Fruit fly (Drosophila melanogaster): ENCODE measurements around the gene CG3437.

The CG3437 gene

dm6 chr3L:9468261-9468890, 10.9 kb upstream of the CG3437 start (continued):
- TF ChIP-seq CG6813 (GFP tag; optimal IDR thresholded peaks at IDR 0.05) (no peak), Hr3 (GFP tag; optimal IDR thresholded peaks at IDR 0.05) (peak; percentile 1), CG32532 (GFP tag; IDR thresholded peaks at IDR 0.05) (no peak; the same call in 1 of the 2 replicates), amos (GFP tag; IDR thresholded peaks at IDR 0.05; ENCODE audit: partially characterized antibody) (no peak), Usf (GFP tag; optimal IDR thresholded peaks at IDR 0.05) (no peak), ems (GFP tag; optimal IDR thresholded peaks at IDR 0.05) (no peak), Sox100B (GFP tag; optimal IDR thresholded peaks at IDR 0.05) (peak; percentile 64), CG9609 (GFP tag; optimal IDR thresholded peaks at IDR 0.05) (peak; percentile 11), CG10366 (GFP tag; IDR thresholded peaks at IDR 0.05) (no peak), Eip74EF (GFP tag; optimal IDR thresholded peaks at IDR 0.05) (peak in 1 of 2 experiments; percentile 17), Doc3 (GFP tag; IDR thresholded peaks at IDR 0.05; ENCODE audit: partially characterized antibody) (no peak), twi (tag; optimal IDR thresholded peaks at IDR 0.05) (no peak), CG4424 (GFP tag; optimal IDR thresholded peaks at IDR 0.05) (peak; percentile 3), CG18764 (GFP tag; optimal IDR thresholded peaks at IDR 0.05) (no peak), chinmo (GFP tag; IDR thresholded peaks at IDR 0.05; ENCODE audit: partially characterized antibody) (no peak), CG16813 (GFP tag; IDR thresholded peaks at IDR 0.05; ENCODE audit: partially characterized antibody) (no peak), Oli (tag; optimal IDR thresholded peaks at IDR 0.05) (peak; percentile 31), al (GFP tag; IDR thresholded peaks at IDR 0.05) (no peak), Deaf1 (tag; optimal IDR thresholded peaks at IDR 0.05) (no peak), CG34422 (GFP tag; IDR thresholded peaks at IDR 0.05) (no peak), zf30C (GFP tag; optimal IDR thresholded peaks at IDR 0.05) (no peak), D (optimal IDR thresholded peaks at IDR 0.05) (no peak), D (GFP tag; optimal IDR thresholded peaks at IDR 0.05) (peak; percentile 34), lov (optimal IDR thresholded peaks at IDR 0.05) (no peak), lov (GFP tag; IDR thresholded peaks at IDR 0.05) (no peak), sima (GFP tag; optimal IDR thresholded peaks at IDR 0.05) (no peak), dan (GFP tag; IDR thresholded peaks at IDR 0.05) (no peak), CrebB (tag; optimal IDR thresholded peaks at IDR 0.05) (no peak), CG6683 (GFP tag; optimal IDR thresholded peaks at IDR 0.05) (no peak), Pdp1 (GFP tag; optimal IDR thresholded peaks at IDR 0.05) (no peak), pros (GFP tag; optimal IDR thresholded peaks at IDR 0.05) (no peak), CG9437 (GFP tag; optimal IDR thresholded peaks at IDR 0.05) (peak; percentile 11), CG11695 (GFP tag; IDR thresholded peaks at IDR 0.05) (no peak), caup (GFP tag; optimal IDR thresholded peaks at IDR 0.05; ENCODE audit: severe bottlenecking) (peak; percentile 30), CG8478 (optimal IDR thresholded peaks at IDR 0.05) (no peak), cas (GFP tag; IDR thresholded peaks at IDR 0.05) (no peak), dpn (GFP tag; optimal IDR thresholded peaks at IDR 0.05) (peak; percentile 16 to 33), eve (GFP tag; optimal IDR thresholded peaks at IDR 0.05) (no peak), sr (GFP tag; IDR thresholded peaks at IDR 0.05) (no peak), Med (GFP tag) (peak; percentile 76), yki (optimal IDR thresholded peaks at IDR 0.05) (no peak), dati (GFP tag; IDR thresholded peaks at IDR 0.05) (no peak), CG12391 (tag; optimal IDR thresholded peaks at IDR 0.05) (peak; percentile 35), sim (GFP tag; IDR thresholded peaks at IDR 0.05) (no peak), Hey (tag; optimal IDR thresholded peaks at IDR 0.05) (no peak), ash1 (GFP tag; optimal IDR thresholded peaks at IDR 0.05) (no peak), ase (GFP tag; IDR thresholded peaks at IDR 0.05) (no peak), CG13123 (GFP tag; optimal IDR thresholded peaks at IDR 0.05) (no peak), bsh (GFP tag; optimal IDR thresholded peaks at IDR 0.05) (peak in 1 of 2 experiments; percentile 32), CG15011 (GFP tag; optimal IDR thresholded peaks at IDR 0.05) (peak; percentile 14), Sox102F (GFP tag; optimal IDR thresholded peaks at IDR 0.05) (peak; percentile 50)
